Worm (Caenorhabditis elegans) whole organism, L3 larva: ENCODE results near the gene nas-1.

Experiments used
- nhr-28 ChIP-seq: fragments of 150-350 bp; optimal IDR thresholded peaks from 2 replicates; lab custom pipeline; 2014; ENCODE audit warnings: missing biosample characterization, missing genetic modification characterization
- nhr-76 ChIP-seq: fragments of 150-350 bp; sonication (generic microtip); optimal IDR thresholded peaks from 5 replicates; lab custom pipeline; 2014; ENCODE audit warnings: missing biosample characterization, missing genetic modification characterization
- unc-39 ChIP-seq: sonication (generic microtip); optimal IDR thresholded peaks from 4 replicates; lab custom pipeline; 2017; ENCODE audit warnings: missing biosample characterization, missing genetic modification characterization

DNA sequence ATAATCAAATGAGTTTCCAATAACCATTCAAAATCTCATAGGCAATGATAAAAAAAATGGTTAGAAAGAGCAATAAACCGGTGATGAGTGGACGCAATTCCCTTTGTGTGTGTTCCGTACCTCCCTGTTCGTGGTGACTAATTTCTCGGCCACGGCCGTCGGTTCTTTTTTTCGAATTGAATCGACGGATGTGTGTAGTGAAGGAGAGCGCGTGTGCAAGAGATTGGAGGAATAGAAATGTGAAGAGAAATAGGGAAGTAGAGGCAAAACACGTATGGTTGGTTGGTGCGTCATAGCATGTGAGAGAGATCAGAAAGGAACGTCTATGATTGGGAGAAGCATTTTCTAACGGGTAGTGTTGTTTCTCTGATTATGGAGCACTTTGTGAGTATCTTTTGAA lies 45.8 kb upstream of the nas-1 start:
- TF ChIP-seq unc-39 (tag; lab: Kevin White, UChicago) = no peak
- TF ChIP-seq nhr-76 (tag; lab: Kevin White, UChicago) = no peak
- no peak for TF ChIP-seq nhr-28 (tag; lab: Kevin White, UChicago)
